Fruit fly (Drosophila melanogaster) whole organism, adult: Measurements from ENCODE around the gene CG3987.
A peak's percentile ranks its signal among the peaks of the same experiment; 100 is the strongest.

Experiments
- CG11617 ChIP-seq: fragments of 200-800 bp; sonication (Bioruptor generic); optimal IDR thresholded peaks from 2 replicates; lab custom pipeline; 2017; ENCODE audit warnings: mild to moderate bottlenecking, missing biosample characterization, missing genetic modification reagents, missing genetic modification characterization
- CG12768 ChIP-seq: fragments of 200-800 bp; sonication (Bioruptor generic); optimal IDR thresholded peaks from 2 replicates; lab custom pipeline; 2017; ENCODE audit warnings: missing biosample characterization, missing genetic modification characterization, mild to moderate bottlenecking, moderate library complexity, missing genetic modification reagents
- CG14711 ChIP-seq: fragments of 200-800 bp; sonication (Bioruptor generic); optimal IDR thresholded peaks from 2 replicates; lab custom pipeline; 2018; ENCODE audit warnings: missing biosample characterization, mild to moderate bottlenecking, missing genetic modification characterization, moderate library complexity
- CG1620 ChIP-seq: fragments of 200-800 bp; sonication (Bioruptor generic); optimal IDR thresholded peaks from 2 replicates; lab custom pipeline; 2016; ENCODE audit warnings: missing biosample characterization, missing genetic modification characterization
- CG33017 ChIP-seq: fragments of 200-800 bp; sonication (Bioruptor generic); optimal IDR thresholded peaks from 2 replicates; lab custom pipeline; 2018; ENCODE audit warnings: missing biosample characterization, mild to moderate bottlenecking, missing genetic modification characterization, moderate library complexity
- CG5204 ChIP-seq: fragments of 200-800 bp; sonication (Bioruptor generic); optimal IDR thresholded peaks from 2 replicates; lab custom pipeline; 2016; ENCODE audit warnings: missing biosample characterization, missing genetic modification characterization
- CG7045 ChIP-seq: fragments of 200-800 bp; sonication (Bioruptor generic); optimal IDR thresholded peaks from 2 replicates; lab custom pipeline; 2017; ENCODE audit warnings: missing biosample characterization, mild to moderate bottlenecking, missing genetic modification characterization
- CG7101 ChIP-seq: fragments of 200-800 bp; sonication (Bioruptor generic); optimal IDR thresholded peaks from 2 replicates; lab custom pipeline; 2018; ENCODE audit warnings: missing biosample characterization, mild to moderate bottlenecking, missing genetic modification characterization, moderate library complexity
- Clk ChIP-seq: fragments of 200-800 bp; sonication (Bioruptor generic); optimal IDR thresholded peaks from 2 replicates; lab custom pipeline; 2017; ENCODE audit warnings: missing biosample characterization, missing genetic modification characterization
- Crg-1 ChIP-seq: fragments of 200-800 bp; sonication (Bioruptor generic); optimal IDR thresholded peaks from 2 replicates; lab custom pipeline; 2016; ENCODE audit warnings: missing biosample characterization, missing genetic modification characterization
- Hr96 ChIP-seq: fragments of 200-800 bp; sonication (Bioruptor generic); optimal IDR thresholded peaks from 2 replicates; lab custom pipeline; 2016; ENCODE audit warnings: missing biosample characterization, missing genetic modification characterization
- Mnt ChIP-seq: fragments of 200-800 bp; sonication (Bioruptor generic); optimal IDR thresholded peaks from 2 replicates; lab custom pipeline; 2016; ENCODE audit warnings: missing biosample characterization, mild to moderate bottlenecking, missing genetic modification characterization
- bab1 ChIP-seq: fragments of 200-800 bp; sonication (Bioruptor generic); optimal IDR thresholded peaks from 3 replicates; lab custom pipeline; 2019; ENCODE audit warnings: missing biosample characterization, mild to moderate bottlenecking, missing genetic modification characterization, moderate library complexity
- cic ChIP-seq: fragments of 200-800 bp; sonication (Bioruptor generic); optimal IDR thresholded peaks from 2 replicates; lab custom pipeline; 2017; ENCODE audit warnings: missing biosample characterization, mild to moderate bottlenecking, missing genetic modification characterization, moderate library complexity
- cnc ChIP-seq, 2 experiments: fragments of >200 bp; optimal IDR thresholded peaks; 2 replicates each; lab custom pipeline; 2017
- kay ChIP-seq: fragments of 200-800 bp; sonication (Bioruptor generic); peaks from one replicate; lab custom pipeline; 2016; ENCODE audit warnings: missing biosample characterization, missing genetic modification characterization, borderline replicate concordance
- ovo ChIP-seq: fragments of 200-800 bp; sonication (Bioruptor generic); optimal IDR thresholded peaks from 2 replicates; lab custom pipeline; 2016; ENCODE audit warnings: missing biosample characterization, missing genetic modification characterization
- pad ChIP-seq: fragments of 200-800 bp; sonication (Bioruptor generic); optimal IDR thresholded peaks from 3 replicates; lab custom pipeline; 2017; ENCODE audit warnings: missing biosample characterization, missing genetic modification characterization, mild to moderate bottlenecking, moderate library complexity, missing genetic modification reagents
- tj ChIP-seq: fragments of 200-800 bp; sonication (Bioruptor generic); optimal IDR thresholded peaks from 3 replicates; lab custom pipeline; 2017; ENCODE audit warnings: missing biosample characterization, mild to moderate bottlenecking, missing genetic modification characterization, moderate library complexity
- toe ChIP-seq: fragments of 200-800 bp; sonication (Bioruptor generic); optimal IDR thresholded peaks from 2 replicates; lab custom pipeline; 2016; ENCODE audit warnings: missing biosample characterization, missing genetic modification characterization

The CG3987 gene

DNA sequence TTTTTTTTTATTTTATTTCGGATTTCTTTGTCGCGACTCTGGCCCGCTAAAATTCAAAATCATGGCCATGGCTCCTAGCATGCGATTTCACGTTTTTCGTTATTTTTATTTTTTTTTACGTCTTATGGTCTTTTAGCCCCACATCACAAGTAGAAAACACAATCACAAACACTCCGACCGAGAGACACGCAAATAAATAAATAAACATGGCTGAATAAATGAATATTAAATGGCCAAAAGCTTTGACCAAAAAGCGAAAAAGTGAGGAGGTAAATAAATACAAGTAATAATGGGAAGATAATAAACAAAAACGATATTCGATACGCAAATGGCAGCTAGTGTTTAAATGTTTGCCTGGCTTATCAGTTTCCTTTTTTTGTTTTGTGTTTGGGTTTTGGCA is 11.7 kb upstream of the CG3987 start:
- TF ChIP-seq CG5204 (no peak), kay (GFP tag; lab: Kevin White, UChicago) (peak; percentile 62), tj (GFP tag; lab: Kevin White, UChicago) (no peak), CG7045 (no peak)

DNA sequence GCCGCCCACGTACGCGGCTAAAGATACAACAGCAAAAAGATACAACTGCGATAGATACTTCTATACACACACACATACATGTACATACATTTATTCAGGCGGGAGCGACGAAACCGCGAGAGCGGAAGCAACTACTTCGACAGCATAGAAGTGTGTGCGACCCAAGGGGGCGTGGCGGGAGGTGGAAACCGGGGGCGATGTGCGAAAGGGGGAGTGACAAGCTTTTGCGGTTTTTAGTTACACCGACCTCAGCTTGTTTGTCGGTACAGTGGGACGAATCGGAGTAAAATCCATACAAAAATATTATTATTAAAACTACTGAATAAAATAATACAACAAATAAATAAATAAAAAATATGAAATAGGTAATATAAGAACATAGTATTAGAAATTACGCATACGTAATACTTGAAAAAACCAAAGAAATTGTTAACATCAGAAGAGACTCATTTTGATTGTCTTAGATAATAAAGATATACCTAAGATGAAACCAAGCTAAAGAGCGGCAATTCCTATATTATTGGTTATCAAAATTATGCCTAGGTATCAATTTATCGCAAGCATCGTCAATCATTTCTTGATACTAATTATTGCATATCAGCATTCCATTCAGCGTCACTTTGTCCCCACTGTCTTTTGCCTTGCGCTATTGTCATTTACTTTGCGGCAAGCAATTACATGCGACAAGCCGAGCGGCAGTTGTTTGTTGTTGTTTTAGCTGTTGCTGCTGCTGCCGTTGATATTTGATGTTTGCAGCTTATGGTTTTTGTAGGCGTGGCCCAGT is 10.9 kb upstream of the CG3987 start:
- TF ChIP-seq tj (GFP tag; lab: Kevin White, UChicago), result peak; percentile 83
- TF ChIP-seq CG11617, result no peak

DNA sequence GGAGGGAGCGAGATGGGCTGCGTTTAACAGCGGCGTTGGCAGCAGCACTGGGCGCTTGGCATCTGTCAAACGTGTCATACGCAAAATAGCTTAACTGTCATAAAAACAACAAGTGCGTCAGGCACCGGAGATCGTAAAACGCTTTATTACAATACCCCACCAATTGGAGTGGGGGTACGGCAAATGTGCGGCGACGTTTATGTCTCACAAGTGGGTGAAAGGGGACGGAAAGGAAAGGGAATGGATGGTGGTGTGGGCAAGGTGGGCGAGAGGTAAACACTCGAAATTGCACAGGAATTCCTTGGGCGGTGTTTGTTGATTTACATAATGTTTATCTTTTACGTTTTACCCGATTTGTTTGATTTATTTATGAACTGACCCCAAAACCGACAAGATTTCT is 9.8 kb upstream of the CG3987 start:
- TF ChIP-seq kay (GFP tag; lab: Kevin White, UChicago) (peak; percentile 0), CG5204 (no peak)

DNA sequence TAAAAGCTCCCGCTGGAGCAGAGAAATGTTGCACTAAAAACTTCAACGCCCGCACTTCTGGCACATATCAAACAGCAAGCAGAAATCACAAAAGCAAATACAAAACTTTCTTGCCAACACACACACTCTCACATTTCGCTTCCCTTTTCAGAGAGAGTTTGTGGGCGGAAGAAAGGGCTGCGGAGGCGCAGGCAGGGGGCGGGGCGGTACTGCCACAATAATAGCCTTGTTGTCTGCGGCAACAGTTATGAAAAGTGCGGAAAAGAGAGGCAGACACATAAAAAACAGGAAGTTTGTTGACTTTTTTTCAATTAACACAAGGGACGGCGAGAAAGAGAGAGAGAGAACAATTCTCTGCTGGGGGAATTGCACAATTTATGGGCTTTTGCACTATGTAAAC is 8.9 kb upstream of the CG3987 start:
- TF ChIP-seq CG14711 (tag; lab: Kevin White, UChicago) (no peak), CG11617 (no peak), CG33017 (tag; lab: Kevin White, UChicago) (no peak), CG1620 (no peak), CG7045 (no peak), ovo (GFP tag; lab: Kevin White, UChicago) (no peak), bab1 (GFP tag; lab: Kevin White, UChicago) (no peak), cic (no peak), Clk (GFP tag; lab: Kevin White, UChicago) (no peak)

DNA sequence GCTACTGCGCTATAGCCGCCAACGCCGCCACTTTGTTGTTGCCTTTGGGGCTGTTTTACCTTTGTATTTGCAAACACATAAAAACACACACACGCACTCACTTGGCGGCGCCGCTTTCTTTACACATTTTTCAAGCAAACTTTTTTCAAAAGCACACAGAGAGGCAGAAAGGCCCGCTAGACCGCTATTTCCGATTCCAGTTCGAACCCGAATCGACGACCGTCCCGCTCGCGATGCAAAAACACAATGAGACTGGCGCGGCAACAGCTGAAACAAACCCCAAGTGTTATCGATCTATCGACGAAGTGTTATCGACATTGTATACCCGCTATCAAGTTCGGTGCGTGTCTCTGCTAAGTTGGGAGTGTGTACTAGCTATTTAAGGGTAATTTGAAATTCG is 8.1 kb upstream of the CG3987 start, which contains the start of gene CG42788:
Gene CG42788 (minus strand): TSS at position 250 of the 400 bp plus-strand sequence.
- TF ChIP-seq Hr96 (GFP tag; lab: Kevin White, UChicago) (peak; percentile 50), CG14711 (tag; lab: Kevin White, UChicago) (peak; percentile 14), CG11617 (peak; percentile 70), CG5204 (no peak), pad (no peak), bab1 (GFP tag; lab: Kevin White, UChicago) (peak; percentile 88), CG12768 (GFP tag; lab: Kevin White, UChicago) (peak; percentile 61), Mnt (peak; percentile 72), CG7045 (no peak), tj (GFP tag; lab: Kevin White, UChicago) (peak; percentile 71), ovo (GFP tag; lab: Kevin White, UChicago) (peak; percentile 84), CG1620 (peak; percentile 82), CG7101 (tag; lab: Kevin White, UChicago) (peak; percentile 36), cic (peak; percentile 81), toe (peak; percentile 9), kay (GFP tag; lab: Kevin White, UChicago) (no peak), Crg-1 (GFP tag; lab: Kevin White, UChicago) (peak; percentile 71), CG33017 (tag; lab: Kevin White, UChicago) (peak; percentile 51)

DNA sequence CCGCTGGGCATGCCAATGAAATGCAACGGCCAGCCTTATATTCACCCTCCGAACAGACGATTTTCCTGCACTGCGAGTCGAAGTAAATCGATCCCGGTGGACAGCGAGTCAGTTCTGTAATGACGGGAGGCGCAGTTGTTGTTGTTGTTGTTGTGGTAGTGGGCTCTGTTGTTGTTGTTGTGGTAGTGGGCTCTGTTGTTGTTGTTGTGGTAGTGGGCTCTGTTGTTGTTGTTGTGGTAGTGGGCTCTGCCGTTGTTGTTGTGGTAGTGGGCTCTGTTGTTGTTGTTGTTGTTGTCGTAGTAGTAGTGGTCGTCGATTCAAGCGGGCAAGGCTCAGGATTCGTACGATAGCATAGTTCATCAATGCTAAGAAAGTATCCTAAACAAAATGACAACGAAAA is 3.7 kb upstream of the CG3987 start:
- TF ChIP-seq CG7045 (no peak), CG5204 (no peak)

DNA sequence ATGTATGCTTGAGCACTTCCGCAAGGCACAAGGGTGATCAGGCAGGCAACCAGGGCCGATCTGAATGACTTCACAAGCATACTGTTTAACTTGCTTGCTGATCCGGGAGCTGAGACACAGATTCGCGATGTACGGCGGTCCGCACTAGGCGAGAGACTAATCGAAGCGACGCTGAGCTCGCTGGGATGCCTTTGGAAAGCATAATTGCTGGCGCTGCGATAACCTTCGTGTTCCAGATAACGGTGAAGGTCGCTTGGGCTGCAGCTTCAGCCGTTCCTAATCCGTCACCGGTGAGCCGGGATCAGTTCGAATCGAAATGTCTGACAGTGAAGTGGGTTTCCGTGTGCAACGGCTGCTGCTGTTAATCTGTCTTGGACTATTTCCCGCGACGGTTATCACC is 2.9 kb upstream of the CG3987 start, which contains the start of the genes CG6912 and CG3984:
Gene CG6912 (minus strand): TSS at position 159 of the 400 bp plus-strand sequence.
Gene CG3984 (plus strand): TSS at position 303 of the 400 bp plus-strand sequence.
- peak; percentile 33 for TF ChIP-seq tj (GFP tag; lab: Kevin White, UChicago)
- no peak for TF ChIP-seq Mnt

DNA sequence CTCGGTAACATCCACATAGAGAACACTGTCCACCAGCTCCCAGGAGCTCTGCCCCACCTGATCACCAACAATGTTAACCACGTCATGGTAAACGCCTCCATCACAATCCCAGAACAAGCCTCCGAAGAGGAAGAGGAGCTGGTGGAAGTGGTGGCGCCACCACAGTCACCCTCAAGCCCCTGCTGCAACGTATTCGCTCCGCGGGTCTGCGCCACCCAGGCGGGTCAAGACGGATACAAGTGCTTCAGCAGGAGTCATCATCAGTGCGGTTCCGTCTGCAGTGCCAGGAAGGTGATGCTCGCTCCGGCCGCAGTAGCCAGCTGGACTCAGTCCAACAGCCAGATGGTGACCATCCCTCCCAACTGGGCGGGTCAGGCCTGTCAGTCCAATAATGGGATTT is 1.5 kb upstream of the CG3987 start:
- TF ChIP-seq Mnt (no peak), CG14711 (tag; lab: Kevin White, UChicago) (no peak), CG5204 (no peak), pad (no peak), Hr96 (GFP tag; lab: Kevin White, UChicago) (no peak), bab1 (GFP tag; lab: Kevin White, UChicago) (no peak), ovo (GFP tag; lab: Kevin White, UChicago) (no peak), CG12768 (GFP tag; lab: Kevin White, UChicago) (no peak), CG1620 (no peak), kay (GFP tag; lab: Kevin White, UChicago) (no peak), CG7045 (no peak), cnc (optimal IDR thresholded peaks at IDR 0.05; lab: Kevin White, UChicago) (no peak), CG11617 (no peak), Clk (GFP tag; lab: Kevin White, UChicago) (no peak), toe (no peak), CG33017 (tag; lab: Kevin White, UChicago) (no peak), Crg-1 (GFP tag; lab: Kevin White, UChicago) (no peak), tj (GFP tag; lab: Kevin White, UChicago) (no peak), cic (no peak)
